Worm (Caenorhabditis elegans) whole organism, late embryonic: ENCODE data around the gene agt-2.

ENCODE experiments used
- F13H6.1 ChIP-seq: sonication (generic microtip); optimal IDR thresholded peaks from 2 replicates; lab custom pipeline; 2016; ENCODE audit warnings: missing genetic modification characterization, missing compliant biosample characterization
- ceh-22 ChIP-seq: sonication (generic microtip); optimal IDR thresholded peaks from 2 replicates; lab custom pipeline; 2017; ENCODE audit warnings: missing biosample characterization, missing genetic modification characterization
- ceh-48 ChIP-seq: sonication (generic microtip); optimal IDR thresholded peaks from 2 replicates; lab custom pipeline; 2016; ENCODE audit warnings: missing genetic modification characterization, inconsistent platforms, missing compliant biosample characterization
- ceh-9 ChIP-seq: sonication (generic microtip); optimal IDR thresholded peaks from 2 replicates; lab custom pipeline; 2016; ENCODE audit warnings: mild to moderate bottlenecking, missing genetic modification characterization, inconsistent platforms, missing compliant biosample characterization
- fkh-6 ChIP-seq: sonication (generic microtip); optimal IDR thresholded peaks from 2 replicates; lab custom pipeline; 2016; ENCODE audit warnings: missing genetic modification characterization, missing compliant biosample characterization
- pat-9 ChIP-seq: fragments of 200-800 bp; sonication (Bioruptor generic); optimal IDR thresholded peaks from 2 replicates; lab custom pipeline; 2018; ENCODE audit warnings: mild to moderate bottlenecking, missing genetic modification characterization, moderate library complexity, missing compliant biosample characterization
- pqm-1 ChIP-seq: sonication (generic microtip); optimal IDR thresholded peaks from 2 replicates; lab custom pipeline; 2016; ENCODE audit warnings: missing genetic modification characterization, missing compliant biosample characterization
- ref-2 ChIP-seq: sonication (generic microtip); optimal IDR thresholded peaks from 2 replicates; lab custom pipeline; 2016; ENCODE audit warnings: missing genetic modification characterization, missing compliant biosample characterization
- rnt-1 ChIP-seq: sonication (generic microtip); optimal IDR thresholded peaks from 2 replicates; lab custom pipeline; 2016; ENCODE audit warnings: missing genetic modification characterization, missing compliant biosample characterization
- sox-4 ChIP-seq: sonication (generic microtip); optimal IDR thresholded peaks from 2 replicates; lab custom pipeline; 2017; ENCODE audit warnings: mild to moderate bottlenecking, missing genetic modification characterization, inconsistent platforms, missing compliant biosample characterization

DNA sequence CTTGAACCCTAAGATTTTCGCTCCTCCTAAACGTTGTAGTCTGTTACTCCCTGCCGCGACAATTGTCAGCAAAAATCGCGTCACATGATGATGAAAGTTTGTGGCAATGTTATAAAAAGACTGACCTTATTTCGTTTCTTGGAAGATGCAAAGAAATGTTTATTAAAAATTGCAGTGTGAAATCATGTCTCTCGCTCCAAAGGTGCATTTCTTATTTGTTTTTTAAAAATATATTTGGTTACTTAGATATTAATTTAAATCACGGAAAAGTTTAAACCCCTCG lies 4.6 kb upstream of the agt-2 start:
- TF ChIP-seq ceh-48 (tag; lab: Kevin White, UChicago) (no peak), pqm-1 (tag; lab: Kevin White, UChicago) (no peak), rnt-1 (tag; lab: Kevin White, UChicago) (no peak), ref-2 (tag; lab: Kevin White, UChicago) (no peak), ceh-22 (tag; lab: Kevin White, UChicago) (no peak), sox-4 (tag; lab: Kevin White, UChicago) (no peak), fkh-6 (tag; lab: Kevin White, UChicago) (no peak), F13H6.1 (tag; lab: Kevin White, UChicago) (no peak), ceh-9 (tag; lab: Kevin White, UChicago) (no peak), pat-9 (tag; lab: Kevin White, UChicago) (no peak)
